Worm (Caenorhabditis elegans) whole organism, L1 larva: ENCODE results near the gene trxr-1.

Experiments used
- ces-1 ChIP-seq: fragments of 150-350 bp; optimal IDR thresholded peaks from 2 replicates; lab custom pipeline; 2014; ENCODE audit warnings: missing biosample characterization, missing genetic modification reagents, missing genetic modification characterization
- jun-1 ChIP-seq: fragments of 150-350 bp; optimal IDR thresholded peaks from 2 replicates; lab custom pipeline; 2014; ENCODE audit warnings: missing biosample characterization, missing genetic modification reagents, missing genetic modification characterization
- lin-13 ChIP-seq: fragments of 150-350 bp; optimal IDR thresholded peaks from 2 replicates; lab custom pipeline; 2014; ENCODE audit warnings: missing biosample characterization, missing genetic modification reagents, missing genetic modification characterization
- nhr-90 ChIP-seq: sonication (generic microtip); optimal IDR thresholded peaks from 2 replicates; lab custom pipeline; 2016; ENCODE audit warnings: mild to moderate bottlenecking, missing genetic modification characterization, missing compliant biosample characterization; ENCODE audit not compliant: poor library complexity
- unc-130 ChIP-seq: fragments of 150-350 bp; optimal IDR thresholded peaks from 2 replicates; lab custom pipeline; 2017; ENCODE audit warnings: missing biosample characterization, missing genetic modification characterization, inconsistent platforms

ce11 chrIV:6999206-6999605 lies 12.5 kb upstream of the trxr-1 start, which contains the start of gene C25A8.5:
- TF ChIP-seq nhr-90, result no peak
- TF ChIP-seq ces-1 (GFP tag; lab: Kevin White, UChicago), result no peak
- no peak for TF ChIP-seq jun-1 (tag; lab: Kevin White, UChicago)
- no peak for TF ChIP-seq lin-13 (GFP tag; lab: Kevin White, UChicago)
- TF ChIP-seq unc-130 (tag; lab: Kevin White, UChicago), result no peak
